Fruit fly (Drosophila melanogaster) ovary, adult (tissue): ENCODE measurements around the gene Slob.

Experiments
- CG17801 ChIP-seq: fragments of 200-800 bp; optimal IDR thresholded peaks from 2 replicates; lab custom pipeline; 2019; ENCODE audit warnings: missing biosample characterization, mild to moderate bottlenecking, missing genetic modification characterization, moderate library complexity; ENCODE audit not compliant: partially characterized antibody

Gene Slob

DNA sequence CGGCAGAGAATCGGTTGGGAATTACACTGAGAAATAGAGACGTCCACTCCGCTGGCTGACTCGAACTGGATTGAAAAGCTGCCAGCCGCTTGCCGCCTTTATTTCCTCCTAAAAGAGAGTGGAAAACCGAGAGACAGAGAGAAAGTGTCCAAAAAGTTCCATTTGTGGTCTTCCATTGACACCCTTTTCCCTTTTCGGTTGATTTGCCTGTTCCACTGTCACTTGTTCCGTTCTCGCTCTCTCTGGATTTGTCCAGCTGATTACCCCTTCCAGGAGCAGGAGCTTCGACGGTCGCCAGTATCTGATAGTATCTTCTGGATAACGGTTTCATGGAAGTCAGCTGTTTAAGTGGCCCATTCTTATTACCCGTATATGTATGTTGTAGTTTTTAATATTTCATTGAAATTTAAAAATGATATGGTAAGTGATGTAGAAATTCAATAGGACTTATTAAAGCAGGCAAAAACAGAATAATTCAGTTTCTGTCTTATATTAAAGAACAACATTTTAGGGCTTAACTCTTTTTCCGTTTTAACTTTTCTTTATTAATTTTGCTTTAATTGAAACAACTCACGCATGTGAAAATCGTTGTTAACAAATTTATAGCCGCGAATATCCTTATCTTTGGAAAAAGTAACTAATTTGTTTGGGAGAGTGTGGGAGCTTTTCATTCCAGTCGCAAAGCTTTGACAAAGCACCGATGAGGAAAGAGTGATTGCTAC lies at the start of gene Slob:
TSS of gene Slob (minus strand) at position 51 of the 722 bp plus-strand sequence.
- no peak for TF ChIP-seq CG17801 (GFP tag; lab: Kevin White, UChicago)

DNA sequence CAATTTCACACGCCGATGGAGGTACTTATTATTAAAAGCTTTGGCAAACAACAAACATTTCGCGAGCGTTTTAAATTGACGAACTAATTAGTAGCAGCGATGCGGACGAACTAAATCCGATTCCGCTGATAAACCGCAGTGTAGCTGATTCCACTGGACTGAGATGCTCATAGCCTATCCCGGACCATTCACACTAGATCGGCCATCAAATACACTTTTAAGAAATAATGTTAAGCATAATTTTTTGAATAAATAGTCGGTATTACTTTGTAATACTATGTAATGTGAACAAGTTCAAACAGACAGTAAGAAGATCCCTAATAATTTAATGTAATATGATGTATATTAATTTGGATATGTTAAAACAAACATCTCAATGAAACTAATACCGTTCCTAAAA lies 47.8 kb upstream of the Slob start, which contains the start of gene CG13794:
TSS of gene CG13794 (minus strand) at position 101 of the 400 bp plus-strand sequence.
- TF ChIP-seq CG17801 (GFP tag; lab: Kevin White, UChicago): no peak

DNA sequence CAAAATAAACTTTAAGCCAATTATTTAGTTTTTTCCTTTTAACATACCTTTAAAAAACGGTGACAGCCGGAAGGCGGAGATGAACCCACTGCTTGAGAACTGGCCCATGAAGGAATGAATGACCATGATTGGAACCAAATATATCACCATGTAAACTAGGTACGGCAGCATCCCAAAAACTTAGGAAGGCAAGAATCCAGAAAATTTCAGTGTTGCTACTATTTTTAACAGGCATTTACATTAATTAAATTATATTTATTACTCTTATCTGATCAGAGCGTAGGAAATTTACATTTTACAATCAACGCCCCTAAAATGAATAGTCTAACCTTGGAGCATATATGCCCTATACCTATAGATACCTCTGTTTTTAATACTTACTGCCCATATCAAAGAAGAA lies 47.2 kb upstream of the Slob start:
- no peak for TF ChIP-seq CG17801 (GFP tag; lab: Kevin White, UChicago)

DNA sequence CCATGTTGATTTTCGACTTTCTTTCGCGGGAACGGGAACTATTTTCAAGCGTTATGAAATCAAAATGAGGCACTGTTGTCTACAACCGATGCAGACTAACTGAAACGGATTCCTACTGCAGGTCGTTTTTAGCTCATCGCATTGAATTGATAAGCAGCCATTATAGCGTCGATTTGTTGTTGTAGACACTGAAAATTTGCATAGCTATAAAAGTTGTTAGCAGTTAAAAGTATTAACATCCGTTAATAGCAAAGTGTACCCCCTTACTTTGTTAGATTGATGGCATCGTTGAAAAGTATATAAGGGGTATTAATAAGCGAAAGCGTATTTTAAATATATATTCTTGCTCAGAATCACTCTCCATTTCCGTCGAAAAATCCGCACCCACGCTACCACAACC lies 44.5 kb upstream of the Slob start, which contains the start of gene CG13793:
TSS of gene CG13793 (minus strand) at position 101 of the 400 bp plus-strand sequence.
- TF ChIP-seq CG17801 (GFP tag; lab: Kevin White, UChicago): no peak

DNA sequence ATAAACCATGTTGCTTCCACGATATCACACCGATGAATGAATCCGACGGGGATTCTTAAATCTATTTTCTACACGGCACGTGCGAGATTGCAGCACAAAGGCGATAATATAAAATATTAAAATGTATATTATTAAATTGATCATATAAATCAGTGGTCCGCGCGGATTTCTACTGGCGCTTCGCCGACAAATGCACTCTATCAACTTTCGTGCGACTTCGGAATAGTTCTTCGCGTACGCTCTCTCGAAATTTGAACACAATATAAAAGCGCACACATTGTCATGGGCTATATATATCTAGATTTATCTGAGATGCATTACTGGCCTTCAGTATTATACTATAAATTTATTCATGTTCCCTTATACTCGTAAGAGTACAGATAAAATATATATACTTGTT lies 41.7 kb upstream of the Slob start, which contains the start of gene CG33296:
TSS of gene CG33296 (minus strand) at position 101 of the 400 bp plus-strand sequence.
- TF ChIP-seq CG17801 (GFP tag; lab: Kevin White, UChicago): no peak

DNA sequence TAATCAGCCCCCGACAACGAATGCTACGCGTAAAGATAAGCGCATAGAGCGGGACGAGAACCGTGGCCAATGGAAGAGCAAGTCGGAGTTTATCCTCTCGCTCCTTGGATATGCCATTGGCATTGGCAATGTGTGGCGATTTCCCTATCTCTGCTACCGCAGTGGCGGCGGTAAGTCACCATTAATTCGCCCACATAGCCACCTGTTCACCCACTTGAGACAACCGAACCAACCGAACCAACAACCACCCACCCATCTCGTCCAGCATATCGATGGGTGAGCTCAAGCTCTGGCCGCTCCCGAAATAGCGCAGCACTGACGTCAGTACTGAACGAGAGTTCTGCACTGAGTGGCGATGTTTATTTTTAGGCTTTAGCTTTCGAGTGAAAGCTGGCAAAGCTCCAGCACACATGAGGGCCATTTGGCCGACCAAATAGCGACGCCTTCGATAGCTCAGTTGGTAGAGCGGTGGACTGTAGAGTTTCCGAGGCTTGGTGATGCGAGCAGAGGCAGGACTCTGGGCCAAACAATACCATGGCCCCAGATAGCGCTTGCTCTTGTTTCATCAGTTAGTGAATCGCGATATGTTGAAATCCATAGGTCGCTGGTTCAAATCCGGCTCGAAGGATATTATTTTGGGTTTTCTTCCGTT lies 36.3 kb upstream of the Slob start:
- no peak for TF ChIP-seq CG17801 (GFP tag; lab: Kevin White, UChicago)

DNA sequence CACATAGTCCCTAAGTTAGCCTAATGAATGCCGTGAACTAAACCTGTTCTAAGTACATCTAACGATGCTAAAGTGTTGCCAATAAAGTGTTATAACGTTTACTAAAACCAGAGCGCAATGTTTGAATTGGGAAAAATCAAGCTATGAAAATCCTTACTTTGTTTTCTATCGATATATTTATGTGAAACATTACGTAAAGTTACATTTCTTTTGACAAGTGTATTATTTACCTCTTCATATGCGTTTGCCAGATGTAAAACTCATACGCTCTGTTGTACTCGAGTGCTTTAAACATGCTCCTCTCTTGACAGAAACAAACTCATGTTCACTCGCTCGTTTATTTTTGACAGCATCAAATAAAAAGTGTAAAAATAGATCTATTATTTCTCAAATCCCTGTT lies 35.7 kb upstream of the Slob start, which contains the start of gene Ntl:
TSS of gene Ntl (plus strand) at position 301 of the 400 bp plus-strand sequence.
- no peak for TF ChIP-seq CG17801 (GFP tag; lab: Kevin White, UChicago)

DNA sequence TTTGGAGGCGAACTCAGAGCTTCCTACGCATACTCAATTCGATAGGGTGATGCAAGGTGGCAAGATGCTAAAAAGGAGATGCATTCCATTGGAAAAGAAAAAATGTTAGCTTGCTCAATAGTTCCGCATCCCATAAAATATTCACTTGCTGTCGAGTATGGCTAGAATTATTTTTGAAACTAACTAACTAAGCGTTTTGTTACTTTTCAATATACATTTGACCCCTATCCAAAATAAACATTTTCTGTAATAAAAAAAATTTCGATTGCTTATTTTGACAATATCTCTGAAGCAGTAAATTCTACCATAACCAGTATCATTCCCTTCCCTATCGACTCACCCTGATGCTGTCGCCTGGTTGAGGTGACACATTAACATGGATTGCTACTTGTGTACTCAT lies 28.7 kb upstream of the Slob start:
- no peak for TF ChIP-seq CG17801 (GFP tag; lab: Kevin White, UChicago)

DNA sequence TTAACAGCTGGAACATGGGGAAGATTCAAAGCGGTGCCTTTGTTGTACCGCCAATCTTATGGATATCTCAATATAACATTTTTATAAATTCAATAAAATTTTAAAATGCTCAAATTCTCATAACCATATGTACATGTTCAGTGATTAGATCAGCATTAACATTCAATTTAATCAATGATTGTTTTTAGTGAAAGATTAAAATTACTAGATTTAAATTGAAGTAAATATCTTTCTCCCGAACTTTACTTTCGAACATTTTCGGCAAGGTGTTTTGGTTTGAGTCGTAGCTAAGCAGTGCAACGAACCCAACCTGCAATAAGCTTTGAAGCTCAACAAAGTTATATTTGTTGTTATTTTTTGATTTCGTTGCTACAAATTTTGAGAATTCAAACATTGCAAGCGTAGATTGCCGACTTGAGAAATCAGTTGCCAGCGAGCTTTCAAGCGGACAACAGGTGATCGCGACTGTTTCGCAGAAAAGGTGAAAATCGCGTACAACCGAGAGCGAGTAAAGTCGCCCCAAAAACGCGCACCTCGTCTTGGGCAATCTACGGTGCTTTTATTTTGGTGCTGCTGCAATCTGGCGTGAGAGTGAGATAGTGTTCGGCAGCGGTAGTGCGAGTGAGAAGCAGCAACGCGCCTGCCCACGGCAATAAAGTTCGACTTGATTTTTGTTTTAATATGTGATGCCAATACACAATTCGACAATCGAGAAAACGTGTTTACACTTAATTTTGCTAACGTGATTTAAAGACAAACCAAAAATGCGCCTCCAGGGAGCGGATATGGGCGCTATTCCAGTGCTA lies 27.7 kb upstream of the Slob start, which contains the start of gene Tep3:
TSS of gene Tep3 (plus strand) at position 423 of the 806 bp plus-strand sequence.
- TF ChIP-seq CG17801 (GFP tag; lab: Kevin White, UChicago): peak; percentile 73

DNA sequence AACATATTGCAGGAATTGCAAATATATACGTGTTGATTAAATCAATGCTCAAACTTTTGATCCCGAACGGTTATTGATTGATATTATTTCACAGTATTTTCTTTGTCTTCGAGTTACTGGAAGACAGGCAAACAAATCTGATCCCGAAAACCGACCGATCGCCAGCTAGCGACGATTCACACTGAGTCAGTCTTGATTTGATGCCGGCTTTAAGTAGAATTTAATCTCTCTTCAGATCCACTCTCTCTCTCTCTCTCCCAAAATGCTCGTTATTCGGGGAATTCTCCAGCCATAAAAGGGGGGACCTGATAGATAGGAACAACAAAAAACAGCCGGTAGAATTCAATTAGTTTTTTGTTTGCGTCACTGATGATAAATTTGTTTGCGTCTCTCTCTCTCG lies 26.5 kb upstream of the Slob start, which contains the start of gene Tep2:
TSS of gene Tep2 (minus strand) at position 185 of the 400 bp plus-strand sequence.
- no peak for TF ChIP-seq CG17801 (GFP tag; lab: Kevin White, UChicago)

DNA sequence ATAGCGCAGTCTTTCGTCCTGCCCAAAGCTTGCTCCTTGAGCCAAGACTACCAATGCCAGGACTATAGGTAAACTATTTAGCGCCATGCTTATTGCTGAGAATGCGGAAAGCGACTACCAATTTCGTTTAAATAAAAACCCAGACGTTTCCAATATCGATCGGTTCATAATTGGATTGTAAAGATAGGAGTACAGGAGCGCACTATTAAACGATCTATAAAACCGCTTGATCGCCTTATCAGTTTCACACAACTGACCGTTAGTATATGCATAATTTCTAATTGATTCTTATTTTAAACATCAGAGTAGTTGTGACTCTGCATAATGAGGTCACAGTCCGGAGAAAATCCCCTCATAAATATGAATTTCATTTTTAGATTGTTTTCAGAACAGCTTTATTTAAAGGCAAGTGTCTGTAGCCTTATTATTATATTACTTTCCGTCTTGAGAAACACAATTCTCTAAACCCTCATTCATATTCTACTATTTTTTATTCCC lies 17.8 kb upstream of the Slob start, which contains the start of the genes CG7025 and CG43235:
TSS of gene CG7025 (minus strand) at position 101 of the 498 bp plus-strand sequence.
TSS of gene CG43235 (plus strand) at position 448 of the 498 bp plus-strand sequence.
- TF ChIP-seq CG17801 (GFP tag; lab: Kevin White, UChicago): no peak

DNA sequence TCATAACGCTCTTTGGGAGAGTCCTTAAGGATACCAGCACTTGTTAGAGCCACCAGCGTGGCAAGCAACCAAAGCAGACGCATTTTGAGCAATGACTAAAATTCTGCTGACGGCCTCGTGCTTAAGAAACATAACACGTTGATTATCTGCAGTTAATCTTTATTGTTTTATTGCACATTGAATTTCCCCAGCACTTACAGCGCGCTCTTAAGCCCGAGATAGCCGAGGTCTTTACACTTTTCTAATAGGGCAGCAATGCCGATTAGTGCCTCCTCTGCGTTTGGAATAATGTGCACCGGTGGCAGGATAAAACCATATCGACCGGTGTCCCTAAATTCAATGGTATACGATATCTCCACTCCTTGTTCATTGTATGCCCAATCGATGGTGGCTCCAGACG lies 16.1 kb upstream of the Slob start, which contains the start of gene CG18585:
TSS of gene CG18585 (minus strand) at position 101 of the 400 bp plus-strand sequence.
- no peak for TF ChIP-seq CG17801 (GFP tag; lab: Kevin White, UChicago)

DNA sequence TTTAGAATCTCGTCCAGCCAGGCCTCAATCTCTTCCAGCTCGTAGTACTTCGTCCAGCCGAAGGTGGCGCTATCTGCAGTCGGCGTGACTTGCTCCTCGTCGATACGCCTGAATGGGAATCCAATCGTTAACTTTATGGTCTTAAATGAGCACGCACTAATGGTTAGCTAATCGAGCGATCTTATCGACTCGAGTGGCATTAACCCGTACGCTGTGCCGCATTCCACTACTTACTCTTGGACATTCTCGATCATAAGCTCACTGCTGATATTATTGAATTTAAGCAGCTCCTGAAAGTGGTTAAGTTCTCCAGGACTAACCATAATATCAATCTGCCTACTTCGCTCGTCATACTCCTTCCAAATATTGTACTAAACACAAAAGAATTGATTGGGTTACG lies 15.6 kb upstream of the Slob start:
- TF ChIP-seq CG17801 (GFP tag; lab: Kevin White, UChicago): no peak

DNA sequence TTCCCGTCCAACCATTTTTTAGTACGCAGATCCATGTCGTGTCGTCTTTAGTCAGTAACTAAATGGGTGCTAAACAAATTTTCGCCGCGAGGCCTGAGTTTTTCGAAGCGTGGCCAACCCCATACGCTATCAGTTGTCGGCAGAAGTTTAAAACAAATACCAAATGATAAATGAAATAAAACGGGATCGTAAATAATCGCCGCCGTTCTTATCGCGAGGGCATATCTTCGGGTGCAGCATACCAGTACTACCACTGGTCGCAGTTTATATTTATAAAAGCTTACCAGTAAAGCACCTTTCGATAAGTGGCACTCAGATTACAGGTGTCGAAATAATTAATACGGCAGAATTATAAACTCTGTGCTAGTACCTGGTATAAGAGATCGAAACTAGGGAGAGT lies 10.4 kb upstream of the Slob start:
- TF ChIP-seq CG17801 (GFP tag; lab: Kevin White, UChicago): no peak
